Fruit fly (Drosophila melanogaster): ENCODE results near the gene CG3308.

DNA sequence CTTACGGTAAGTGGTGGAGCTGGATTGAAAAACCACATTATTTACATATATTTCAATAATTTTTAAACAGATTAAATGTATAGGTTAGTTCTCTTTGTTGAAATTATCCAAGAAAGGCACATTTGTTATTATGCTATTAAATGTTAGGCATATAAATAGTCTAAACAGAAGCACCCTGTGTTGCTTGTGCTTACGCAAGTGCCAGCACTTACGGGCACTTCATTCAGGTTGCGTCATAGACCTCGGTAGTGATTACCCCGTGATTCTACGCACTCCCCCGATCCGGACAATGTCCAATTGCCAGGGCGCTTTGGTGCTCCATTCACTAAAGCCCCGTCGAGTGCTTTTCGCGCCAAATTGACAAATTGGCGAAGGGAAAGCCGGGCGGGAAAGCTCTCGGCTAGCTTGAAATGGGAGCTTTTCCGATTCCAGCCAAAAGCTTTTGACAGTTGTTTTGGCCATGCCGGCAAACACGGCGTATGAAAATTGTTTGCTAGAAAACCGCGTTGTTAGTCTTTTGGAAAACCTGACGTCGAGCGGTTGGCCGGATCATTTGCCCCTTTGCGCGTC lies 27.0 kb downstream of the CG3308 start, which contains the start of gene ETHR:
- TF ChIP-seq Dll (GFP tag; IDR thresholded peaks at IDR 0.05; ENCODE audit: partially characterized antibody) (no peak), peb (GFP tag; IDR thresholded peaks at IDR 0.05) (no peak), NC2α (GFP tag; optimal IDR thresholded peaks at IDR 0.05) (no peak), Hmr (GFP tag; optimal IDR thresholded peaks at IDR 0.05) (peak; percentile 83), emc (GFP tag; optimal IDR thresholded peaks at IDR 0.05) (no peak)
